Fruit fly (Drosophila melanogaster) whole organism, embryonic: ENCODE results near the gene CG32812.

Experiments
- Antp ChIP-seq: fragments of 200-800 bp; sonication (Bioruptor generic); optimal IDR thresholded peaks from 3 replicates; lab custom pipeline; 2016; ENCODE audit warnings: missing biosample characterization, missing genetic modification characterization
- Atf6 ChIP-seq: fragments of 200-800 bp; sonication (Bioruptor generic); IDR thresholded peaks from 2 replicates; pipeline ENCODE4 v1.3.6; 2022; ENCODE audit warnings: missing biosample characterization, missing genetic modification characterization
- BtbVII ChIP-seq: fragments of 200-800 bp; sonication (Bioruptor generic); optimal IDR thresholded peaks from 3 replicates; lab custom pipeline; 2017; ENCODE audit warnings: missing biosample characterization, mild to moderate bottlenecking, missing genetic modification characterization
- CG10979 ChIP-seq: fragments of 200-800 bp; sonication (Bioruptor generic); optimal IDR thresholded peaks from 2 replicates; lab custom pipeline; 2018; ENCODE audit warnings: missing biosample characterization, mild to moderate bottlenecking, missing genetic modification characterization, moderate library complexity
- CG11398 ChIP-seq: fragments of 200-800 bp; sonication (Bioruptor generic); optimal IDR thresholded peaks from 2 replicates; lab custom pipeline; 2016; ENCODE audit warnings: missing biosample characterization, missing genetic modification characterization
- CG12299 ChIP-seq: fragments of 200-800 bp; sonication (Bioruptor generic); optimal IDR thresholded peaks from 2 replicates; lab custom pipeline; 2018; ENCODE audit warnings: missing biosample characterization, mild to moderate bottlenecking, missing genetic modification characterization
- CG12659 ChIP-seq: fragments of 200-800 bp; sonication (Bioruptor generic); optimal IDR thresholded peaks from 3 replicates; lab custom pipeline; 2017; ENCODE audit warnings: mild to moderate bottlenecking, missing biosample characterization, missing genetic modification reagents, missing genetic modification characterization
- CG12942 ChIP-seq: fragments of 200-800 bp; sonication (Bioruptor generic); optimal IDR thresholded peaks from 3 replicates; lab custom pipeline; 2016; ENCODE audit warnings: missing biosample characterization, missing genetic modification characterization
- CG15011 ChIP-seq: fragments of 200-800 bp; sonication (Bioruptor generic); optimal IDR thresholded peaks from 3 replicates; lab custom pipeline; 2018; ENCODE audit warnings: missing biosample characterization, mild to moderate bottlenecking, missing genetic modification characterization
- CG17186 ChIP-seq: fragments of 200-800 bp; sonication (Bioruptor generic); optimal IDR thresholded peaks from 3 replicates; lab custom pipeline; 2017; ENCODE audit warnings: missing biosample characterization, missing genetic modification reagents, missing genetic modification characterization
- CG2120 ChIP-seq: fragments of 200-800 bp; sonication (Bioruptor generic); optimal IDR thresholded peaks from 3 replicates; lab custom pipeline; 2016; ENCODE audit warnings: missing biosample characterization, missing genetic modification characterization
- CG2678 ChIP-seq: fragments of 200-800 bp; sonication (Bioruptor generic); optimal IDR thresholded peaks from 3 replicates; lab custom pipeline; 2019; ENCODE audit warnings: missing biosample characterization, mild to moderate bottlenecking, missing genetic modification characterization, moderate library complexity
- CG30403 ChIP-seq: fragments of 200-800 bp; sonication (Bioruptor generic); optimal IDR thresholded peaks from 3 replicates; lab custom pipeline; 2016; ENCODE audit warnings: missing biosample characterization, missing genetic modification characterization
- CG31441 ChIP-seq: fragments of 200-800 bp; sonication (Bioruptor generic); IDR thresholded peaks from 2 replicates; pipeline ENCODE4 v1.3.6; 2022; ENCODE audit warnings: missing biosample characterization, missing genetic modification characterization
- CG34224 ChIP-seq: fragments of 200-800 bp; sonication (Bioruptor generic); IDR thresholded peaks from 3 replicates; pipeline ENCODE4 v1.3.6; 2022; ENCODE audit warnings: missing biosample characterization, missing genetic modification characterization; ENCODE audit not compliant: partially characterized antibody
- CG4730 ChIP-seq: fragments of 200-800 bp; sonication (Bioruptor generic); IDR thresholded peaks from 2 replicates; pipeline ENCODE4 v1.3.6; 2022; ENCODE audit warnings: missing biosample characterization, missing genetic modification characterization
- CG5245 ChIP-seq: fragments of 200-800 bp; sonication (Bioruptor generic); optimal IDR thresholded peaks from 3 replicates; lab custom pipeline; 2016; ENCODE audit warnings: missing biosample characterization, missing genetic modification characterization
- CG6175 ChIP-seq: fragments of 200-800 bp; sonication (Bioruptor generic); IDR thresholded peaks from 3 replicates; pipeline ENCODE4 v1.3.6; 2022; ENCODE audit warnings: missing biosample characterization, missing genetic modification characterization
- CG6683 ChIP-seq: fragments of 200-800 bp; sonication (Bioruptor generic); optimal IDR thresholded peaks from 2 replicates; lab custom pipeline; 2017; ENCODE audit warnings: missing biosample characterization, mild to moderate bottlenecking, missing genetic modification characterization, missing genetic modification reagents
- CG6813 ChIP-seq: fragments of 200-800 bp; sonication (Bioruptor generic); optimal IDR thresholded peaks from 2 replicates; lab custom pipeline; 2017; ENCODE audit warnings: missing biosample characterization, missing genetic modification characterization, mild to moderate bottlenecking, moderate library complexity, missing genetic modification reagents
- CG8089 ChIP-seq: fragments of 200-800 bp; sonication (Bioruptor generic); optimal IDR thresholded peaks from 3 replicates; lab custom pipeline; 2016; ENCODE audit warnings: missing biosample characterization, missing genetic modification characterization
- Camta ChIP-seq: fragments of 200-800 bp; sonication (Bioruptor generic); optimal IDR thresholded peaks from 2 replicates; lab custom pipeline; 2016; ENCODE audit warnings: missing biosample characterization, missing genetic modification characterization
- Dbx ChIP-seq: fragments of 200-800 bp; sonication (Bioruptor generic); IDR thresholded peaks from 3 replicates; pipeline ENCODE4 v1.3.6; 2022; ENCODE audit warnings: missing biosample characterization, missing genetic modification characterization
- Doc2 ChIP-seq: fragments of 200-800 bp; sonication (Bioruptor generic); IDR thresholded peaks from 2 replicates; pipeline ENCODE4 v1.3.6; 2022; ENCODE audit warnings: missing biosample characterization, missing genetic modification characterization
- Dref ChIP-seq: fragments of 200-800 bp; sonication (Bioruptor generic); IDR thresholded peaks from 2 replicates; pipeline ENCODE4 v1.3.6; 2022; ENCODE audit warnings: missing biosample characterization, missing genetic modification characterization
- ERR ChIP-seq: fragments of 200-800 bp; sonication (Bioruptor generic); optimal IDR thresholded peaks from 2 replicates; lab custom pipeline; 2016; ENCODE audit warnings: missing biosample characterization, missing genetic modification characterization
- Gsc ChIP-seq: fragments of 200-800 bp; sonication (Bioruptor generic); IDR thresholded peaks from 2 replicates; pipeline ENCODE4 v1.3.6; 2022; ENCODE audit warnings: missing biosample characterization, missing genetic modification characterization
- PHDP ChIP-seq: fragments of 200-800 bp; sonication (Bioruptor generic); optimal IDR thresholded peaks from 3 replicates; lab custom pipeline; 2018; ENCODE audit warnings: missing biosample characterization, mild to moderate bottlenecking, missing genetic modification characterization, moderate library complexity
- br ChIP-seq: fragments of >200 bp; optimal IDR thresholded peaks from 2 replicates; lab custom pipeline; 2017
- cas ChIP-seq: fragments of 200-800 bp; sonication (Bioruptor generic); IDR thresholded peaks from 2 replicates; pipeline ENCODE4 v1.3.6; 2022; ENCODE audit warnings: missing biosample characterization, missing genetic modification characterization
- cg ChIP-seq: fragments of 200-800 bp; sonication (Bioruptor generic); optimal IDR thresholded peaks from 3 replicates; lab custom pipeline; 2019; ENCODE audit warnings: missing biosample characterization, mild to moderate bottlenecking, missing genetic modification characterization, moderate library complexity
- chinmo ChIP-seq: fragments of 200-800 bp; sonication (Bioruptor generic); IDR thresholded peaks from 4 replicates; pipeline ENCODE4 v1.3.6; 2022; ENCODE audit warnings: missing biosample characterization, missing genetic modification characterization; ENCODE audit not compliant: partially characterized antibody
- chn ChIP-seq: fragments of 200-800 bp; sonication (Bioruptor generic); optimal IDR thresholded peaks from 2 replicates; lab custom pipeline; 2016; ENCODE audit warnings: missing biosample characterization, missing genetic modification characterization
- croc ChIP-seq: fragments of 200-800 bp; sonication (Bioruptor generic); conservative IDR thresholded peaks from 3 replicates; pipeline ENCODE4 v1.3.6; 2022; ENCODE audit warnings: missing biosample characterization, missing genetic modification characterization
- cwo ChIP-seq: fragments of 200-800 bp; sonication (Bioruptor generic); optimal IDR thresholded peaks from 3 replicates; lab custom pipeline; 2017; ENCODE audit warnings: missing biosample characterization, missing genetic modification characterization, mild to moderate bottlenecking, moderate library complexity, missing genetic modification reagents
- disco-r ChIP-seq: fragments of 200-800 bp; sonication (Bioruptor generic); optimal IDR thresholded peaks from 2 replicates; lab custom pipeline; 2016; ENCODE audit warnings: missing biosample characterization, missing genetic modification characterization
- eve ChIP-seq, 2 experiments: fragments of >200 bp; optimal IDR thresholded peaks; 2 replicates each; lab custom pipeline; 2017; ENCODE audit warnings: missing biosample characterization in 2 of 2, missing genetic modification characterization in 2 of 2
- ftz-f1 ChIP-seq: fragments of 200-800 bp; sonication (Bioruptor generic); optimal IDR thresholded peaks from 2 replicates; lab custom pipeline; 2016; ENCODE audit warnings: missing biosample characterization, missing genetic modification characterization
- mam ChIP-seq: fragments of 200-800 bp; sonication (Bioruptor generic); optimal IDR thresholded peaks from 3 replicates; lab custom pipeline; 2016; ENCODE audit warnings: missing biosample characterization, missing genetic modification characterization
- org-1 ChIP-seq: fragments of 200-800 bp; sonication (Bioruptor generic); optimal IDR thresholded peaks from 2 replicates; lab custom pipeline; 2017; ENCODE audit warnings: missing biosample characterization, missing genetic modification characterization
- psq ChIP-seq: fragments of 200-800 bp; sonication (Bioruptor generic); optimal IDR thresholded peaks from 2 replicates; lab custom pipeline; 2017; ENCODE audit warnings: missing biosample characterization, missing genetic modification characterization
- sens ChIP-seq: fragments of 200-800 bp; sonication (Bioruptor generic); peaks from one replicate; lab custom pipeline; 2016; ENCODE audit warnings: missing biosample characterization, missing genetic modification characterization
- seq ChIP-seq: fragments of 200-800 bp; sonication (Bioruptor generic); IDR thresholded peaks from 2 replicates; pipeline ENCODE4 v1.3.6; 2022; ENCODE audit warnings: missing biosample characterization, missing genetic modification characterization
- sima ChIP-seq: fragments of 200-800 bp; sonication (Bioruptor generic); optimal IDR thresholded peaks from 2 replicates; lab custom pipeline; 2016; ENCODE audit warnings: missing biosample characterization, missing genetic modification characterization
- so ChIP-seq: fragments of 200-800 bp; sonication (Bioruptor generic); IDR thresholded peaks from 3 replicates; pipeline ENCODE4 v1.3.6; 2022; ENCODE audit warnings: missing biosample characterization, missing genetic modification characterization
- tap ChIP-seq: fragments of 200-800 bp; optimal IDR thresholded peaks from 3 replicates; lab custom pipeline; 2019; ENCODE audit warnings: missing biosample characterization, mild to moderate bottlenecking, missing genetic modification characterization, moderate library complexity
- tio ChIP-seq: fragments of 200-800 bp; sonication (Bioruptor generic); optimal IDR thresholded peaks from 2 replicates; lab custom pipeline; 2017; ENCODE audit warnings: missing biosample characterization, missing genetic modification characterization, inconsistent platforms
- toy ChIP-seq: fragments of 200-800 bp; sonication (Bioruptor generic); IDR thresholded peaks from 2 replicates; pipeline ENCODE4 v1.3.6; 2022; ENCODE audit warnings: missing biosample characterization, missing genetic modification characterization
- trem ChIP-seq: fragments of 200-800 bp; optimal IDR thresholded peaks from 3 replicates; lab custom pipeline; 2019; ENCODE audit warnings: missing biosample characterization, mild to moderate bottlenecking, missing genetic modification characterization, moderate library complexity
- wor ChIP-seq: fragments of 200-800 bp; sonication (Bioruptor generic); IDR thresholded peaks from 2 replicates; pipeline ENCODE4 v1.3.6; 2022; ENCODE audit warnings: missing biosample characterization, missing genetic modification characterization

CG32812 gene

DNA sequence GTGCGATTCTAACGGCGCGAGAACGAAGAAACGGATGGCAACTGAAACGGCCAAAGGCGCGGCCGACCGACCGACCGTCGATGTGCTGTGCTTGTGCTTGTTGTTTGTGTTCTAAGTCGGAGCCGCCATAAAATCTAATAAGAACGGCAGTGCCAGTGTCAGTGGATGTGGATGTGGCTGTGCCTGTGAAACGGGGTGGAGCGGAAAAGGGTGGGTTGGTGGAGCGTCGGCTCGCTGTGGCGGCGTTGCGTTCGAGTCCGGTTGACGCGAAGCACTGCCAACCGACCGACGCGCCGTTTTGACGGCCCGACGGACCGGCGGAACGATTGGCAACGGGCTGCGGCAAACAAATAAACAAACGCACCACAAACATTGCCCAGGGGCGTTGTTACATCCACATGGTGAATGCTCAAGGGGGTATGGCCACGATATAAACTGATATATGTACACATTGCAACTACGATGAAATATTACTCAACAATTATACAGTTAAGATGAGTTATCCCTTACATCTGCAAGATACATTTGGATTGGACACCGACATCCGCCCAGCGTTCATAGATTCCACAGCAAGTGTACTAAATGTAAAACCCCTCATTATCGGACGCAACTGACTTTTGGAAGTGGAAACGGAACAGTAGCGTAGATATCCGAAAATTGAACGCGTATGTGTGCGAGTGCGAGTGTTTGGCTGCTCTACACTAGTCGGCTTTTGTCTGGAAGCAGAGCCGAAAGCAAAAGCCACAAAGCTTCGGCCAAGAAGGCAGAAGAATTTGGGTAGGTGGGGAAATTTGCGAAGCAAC is 11.9 kb upstream of the CG32812 start, which contains the start of gene Atf3 (continued):
- TF ChIP-seq psq (GFP tag; lab: Kevin White, UChicago) (peak; percentile 93), CG15011 (GFP tag; lab: Kevin White, UChicago) (peak; percentile 99), ERR (GFP tag; lab: Kevin White, UChicago) (peak; percentile 98), CG6813 (peak; percentile 98), Gsc (GFP tag; lab: Robert Waterston, UW) (peak; percentile 96), CG6683 (GFP tag; lab: Kevin White, UChicago) (peak; percentile 98), CG31441 (GFP tag; lab: Robert Waterston, UW) (peak; percentile 99), Antp (GFP tag; lab: Kevin White, UChicago) (peak; percentile 99), tio (GFP tag; lab: Kevin White, UChicago) (peak; percentile 99), CG2120 (peak; percentile 100), Atf6 (GFP tag; lab: Robert Waterston, UW) (peak; percentile 99), toy (GFP tag; lab: Robert Waterston, UW) (peak; percentile 95), Dbx (peak; percentile 99), trem (tag; lab: Kevin White, UChicago) (peak; percentile 94), CG17186 (GFP tag; lab: Kevin White, UChicago) (peak; percentile 95), mam (peak; percentile 100), sima (GFP tag; lab: Kevin White, UChicago) (peak; percentile 96), CG12942 (peak; percentile 99), ftz-f1 (peak; percentile 84), cg (GFP tag; lab: Kevin White, UChicago) (peak; percentile 53), chinmo (peak; percentile 98), so (peak; percentile 98), cwo (peak; percentile 99), croc (peak; percentile 98), Camta (GFP tag; lab: Kevin White, UChicago) (peak; percentile 99), CG34224 (GFP tag; lab: Robert Waterston, UW) (0 out of 3 replicates have a peak, but pooled peaks have one; percentile 27), PHDP (tag; lab: Kevin White, UChicago) (peak; percentile 99), cas (GFP tag; lab: Robert Waterston, UW) (peak; percentile 97), chn (GFP tag; lab: Kevin White, UChicago) (peak; percentile 99), org-1 (GFP tag; lab: Kevin White, UChicago) (peak; percentile 100), CG8089 (GFP tag; lab: Kevin White, UChicago) (peak; percentile 98), CG12659 (peak; percentile 100), disco-r (GFP tag; lab: Kevin White, UChicago) (peak; percentile 99), CG11398 (GFP tag; lab: Kevin White, UChicago) (peak; percentile 99), eve (GFP tag; optimal IDR thresholded peaks at IDR 0.05; lab: Kevin White, UChicago) (peak in 1 of 2 experiments; percentile 100), sens (GFP tag; lab: Kevin White, UChicago) (peak; percentile 100), wor (GFP tag; lab: Robert Waterston, UW) (peak; percentile 98), seq (GFP tag; lab: Robert Waterston, UW) (peak; percentile 99), BtbVII (GFP tag; lab: Kevin White, UChicago) (peak; percentile 99), tap (tag; lab: Kevin White, UChicago) (peak; percentile 98), CG12299 (tag; lab: Kevin White, UChicago) (peak; percentile 98), CG4730 (GFP tag; lab: Robert Waterston, UW) (peak; percentile 98), CG10979 (tag; lab: Kevin White, UChicago) (peak; percentile 97), CG5245 (peak; percentile 98), Doc2 (GFP tag; lab: Robert Waterston, UW) (peak; percentile 97), br (no peak), Dref (GFP tag; lab: Robert Waterston, UW) (peak; percentile 47), CG2678 (tag; lab: Kevin White, UChicago) (peak; percentile 100), CG6175 (peak; percentile 97), CG30403 (GFP tag; lab: Kevin White, UChicago) (peak; percentile 100)
